Fruit fly (Drosophila melanogaster): ENCODE data around the gene Myc.

The Myc gene

dm6 chrX:3332528-3332927 is 40.4 kb upstream of the Myc start (continued):
- TF ChIP-seq abd-A (tag; optimal IDR thresholded peaks at IDR 0.05) (peak; percentile 18), bigmax (GFP tag; optimal IDR thresholded peaks at IDR 0.05) (no peak), H2.0 (GFP tag; IDR thresholded peaks at IDR 0.05) (no peak), lab (GFP tag; optimal IDR thresholded peaks at IDR 0.05) (no peak), CG3065 (GFP tag; optimal IDR thresholded peaks at IDR 0.05) (peak; percentile 26), insv (GFP tag; optimal IDR thresholded peaks at IDR 0.05) (no peak), CG1832 (GFP tag; optimal IDR thresholded peaks at IDR 0.05) (peak; percentile 49)

DNA sequence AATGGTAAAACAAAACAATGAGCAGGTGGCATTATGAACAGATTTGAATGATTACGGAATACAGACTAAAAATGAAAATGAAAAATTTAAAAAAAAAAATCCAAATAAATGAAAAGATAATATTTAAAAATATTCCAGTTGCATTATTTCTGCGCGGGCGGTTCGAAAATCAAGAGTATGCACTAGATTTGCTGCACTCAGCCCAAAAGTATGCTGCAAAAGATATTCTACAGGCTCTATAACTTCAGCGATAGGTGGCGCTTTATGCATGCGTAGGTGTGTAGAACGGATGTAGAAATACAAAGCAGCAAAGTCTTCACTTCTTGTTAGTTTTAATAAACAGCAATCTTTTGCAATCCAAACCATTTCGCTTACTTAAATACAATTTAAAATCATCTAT is 29.3 kb upstream of the Myc start:
- TF ChIP-seq Dll (GFP tag; IDR thresholded peaks at IDR 0.05; ENCODE audit: partially characterized antibody) (no peak), CG16813 (GFP tag; IDR thresholded peaks at IDR 0.05; ENCODE audit: partially characterized antibody) (peak; percentile 43; the same call in 1 of the 3 replicates), al (GFP tag; IDR thresholded peaks at IDR 0.05) (no peak), corto (GFP tag; optimal IDR thresholded peaks at IDR 0.05) (no peak), Ets97D (GFP tag; optimal IDR thresholded peaks at IDR 0.05) (peak; percentile 9), Xbp1 (GFP tag; optimal IDR thresholded peaks at IDR 0.05) (peak; percentile 8), Nf-YC (tag; optimal IDR thresholded peaks at IDR 0.05) (no peak), Lhr (GFP tag; optimal IDR thresholded peaks at IDR 0.05) (peak; percentile 48), CG6791 (GFP tag; IDR thresholded peaks at IDR 0.05; ENCODE audit: partially characterized antibody) (peak; percentile 39; the same call in 1 of the 3 replicates), Dip2 (GFP tag; IDR thresholded peaks at IDR 0.05) (peak; percentile 93), CG7839 (tag; optimal IDR thresholded peaks at IDR 0.05) (peak; percentile 0), CrebB (tag; optimal IDR thresholded peaks at IDR 0.05) (no peak), Myb (GFP tag; optimal IDR thresholded peaks at IDR 0.05) (peak; percentile 3), CG4617 (GFP tag; optimal IDR thresholded peaks at IDR 0.05; ENCODE audit: borderline replicate concordance) (no peak), CG9609 (GFP tag; optimal IDR thresholded peaks at IDR 0.05) (peak; percentile 1), CTCF (GFP tag; optimal IDR thresholded peaks at IDR 0.05) (peak; percentile 97), CG2120 (GFP tag; optimal IDR thresholded peaks at IDR 0.05) (peak; percentile 2), E2f2 (GFP tag; IDR thresholded peaks at IDR 0.05) (peak; percentile 81), vvl (GFP tag; IDR thresholded peaks at IDR 0.05) (peak; percentile 64), Pdp1 (GFP tag; optimal IDR thresholded peaks at IDR 0.05) (peak in 1 of 2 experiments; percentile 28), knrl (GFP tag; IDR thresholded peaks at IDR 0.05; ENCODE audit: partially characterized antibody) (peak; percentile 31; the same call in 1 of the 3 replicates), CG16863 (GFP tag; optimal IDR thresholded peaks at IDR 0.05) (no peak), CG10979 (tag; optimal IDR thresholded peaks at IDR 0.05) (peak; percentile 13), CG18476 (GFP tag; optimal IDR thresholded peaks at IDR 0.05) (peak; percentile 7), sens (GFP tag) (peak; percentile 82), stwl (tag; optimal IDR thresholded peaks at IDR 0.05) (peak; percentile 35), CG8290 (GFP tag; optimal IDR thresholded peaks at IDR 0.05) (no peak), CG8290 (tag; optimal IDR thresholded peaks at IDR 0.05) (peak in 1 of 2 experiments; percentile 42), B-H2 (GFP tag; optimal IDR thresholded peaks at IDR 0.05) (peak; percentile 20), CG11504 (tag; optimal IDR thresholded peaks at IDR 0.05) (peak; percentile 27), Dp (GFP tag; optimal IDR thresholded peaks at IDR 0.05) (peak; percentile 62), Bgb (GFP tag; IDR thresholded peaks at IDR 0.05; ENCODE audit: partially characterized antibody) (peak; percentile 59), chinmo (GFP tag; IDR thresholded peaks at IDR 0.05; ENCODE audit: partially characterized antibody) (0 out of 4 replicates have a peak, but pooled peaks have one; percentile 44), pita (GFP tag; optimal IDR thresholded peaks at IDR 0.05) (peak; percentile 38), CG2199 (GFP tag; IDR thresholded peaks at IDR 0.05) (peak; percentile 83)
